Worm (Caenorhabditis elegans) whole organism, early embryonic: ENCODE results near the gene Y40C7B.4.
A peak's percentile ranks its signal among the peaks of the same experiment; 100 is the strongest.

Experiments
- B0310.2 ChIP-seq: sonication (generic microtip); optimal IDR thresholded peaks from 2 replicates; lab custom pipeline; 2016; ENCODE audit warnings: mild to moderate bottlenecking, missing genetic modification characterization, missing compliant biosample characterization
- F13C5.2 ChIP-seq: sonication (generic microtip); optimal IDR thresholded peaks from 2 replicates; lab custom pipeline; 2017; ENCODE audit warnings: mild to moderate bottlenecking, missing genetic modification characterization, inconsistent platforms, missing compliant biosample characterization
- aly-1 ChIP-seq: sonication (generic microtip); optimal IDR thresholded peaks from 2 replicates; lab custom pipeline; 2016; ENCODE audit warnings: missing genetic modification characterization, missing compliant biosample characterization
- ama-1 ChIP-seq: fragments of 150-350 bp; optimal IDR thresholded peaks from 2 replicates; lab custom pipeline; 2014
- ceh-13 ChIP-seq: fragments of 200-800 bp; sonication (Bioruptor generic); optimal IDR thresholded peaks from 2 replicates; lab custom pipeline; 2018; ENCODE audit warnings: mild to moderate bottlenecking, missing genetic modification characterization, missing compliant biosample characterization
- ceh-36 ChIP-seq: sonication (generic microtip); optimal IDR thresholded peaks from 2 replicates; lab custom pipeline; 2016; ENCODE audit warnings: missing genetic modification characterization, inconsistent platforms, missing compliant biosample characterization
- ets-7 ChIP-seq: sonication (generic microtip); optimal IDR thresholded peaks from 2 replicates; lab custom pipeline; 2016; ENCODE audit warnings: missing genotype, missing genetic modification characterization, missing compliant biosample characterization
- flt-1 ChIP-seq: fragments of 200-800 bp; sonication (Bioruptor generic); IDR thresholded peaks from 2 replicates; pipeline ENCODE4 v1.3.6; 2022; ENCODE audit warnings: missing genetic modification characterization, missing compliant biosample characterization
- hmbx-1 ChIP-seq: sonication (generic microtip); optimal IDR thresholded peaks from 2 replicates; lab custom pipeline; 2016; ENCODE audit warnings: mild to moderate bottlenecking, missing genetic modification characterization, missing compliant biosample characterization
- hmg-4 ChIP-seq: fragments of 200-800 bp; sonication (Bioruptor generic); optimal IDR thresholded peaks from 2 replicates; lab custom pipeline; 2018; ENCODE audit warnings: mild to moderate bottlenecking, missing genetic modification characterization, missing compliant biosample characterization
- hnd-1 ChIP-seq: sonication (generic microtip); optimal IDR thresholded peaks from 2 replicates; lab custom pipeline; 2016; ENCODE audit warnings: missing genetic modification characterization, missing compliant biosample characterization
- pes-1 ChIP-seq: fragments of 200-800 bp; sonication (Bioruptor generic); IDR thresholded peaks from 2 replicates; pipeline ENCODE4 v1.3.6; 2022; ENCODE audit warnings: missing genetic modification reagents, missing genetic modification characterization, missing compliant biosample characterization
- scrt-1 ChIP-seq: fragments of 200-800 bp; sonication (Bioruptor generic); IDR thresholded peaks from 2 replicates; pipeline ENCODE4 v1.3.6; 2022; ENCODE audit warnings: missing genetic modification characterization, missing compliant biosample characterization
- sea-1 ChIP-seq: fragments of 200-800 bp; sonication (Bioruptor generic); conservative IDR thresholded peaks from 2 replicates; pipeline ENCODE4 v1.3.6; 2022; ENCODE audit warnings: missing genetic modification characterization, missing compliant biosample characterization
- tbx-11 ChIP-seq: fragments of 200-800 bp; sonication (Bioruptor generic); IDR thresholded peaks from 2 replicates; pipeline ENCODE4 v1.3.6; 2022; ENCODE audit warnings: missing genetic modification characterization, missing compliant biosample characterization
- tbx-37 ChIP-seq: fragments of 200-800 bp; sonication (Bioruptor generic); conservative IDR thresholded peaks from 2 replicates; pipeline ENCODE4 v1.3.6; 2022; ENCODE audit warnings: missing genetic modification reagents, missing genetic modification characterization, missing compliant biosample characterization
- tra-4 ChIP-seq: sonication (generic microtip); optimal IDR thresholded peaks from 2 replicates; lab custom pipeline; 2017; ENCODE audit warnings: missing genetic modification characterization, missing compliant biosample characterization

Gene Y40C7B.4

DNA sequence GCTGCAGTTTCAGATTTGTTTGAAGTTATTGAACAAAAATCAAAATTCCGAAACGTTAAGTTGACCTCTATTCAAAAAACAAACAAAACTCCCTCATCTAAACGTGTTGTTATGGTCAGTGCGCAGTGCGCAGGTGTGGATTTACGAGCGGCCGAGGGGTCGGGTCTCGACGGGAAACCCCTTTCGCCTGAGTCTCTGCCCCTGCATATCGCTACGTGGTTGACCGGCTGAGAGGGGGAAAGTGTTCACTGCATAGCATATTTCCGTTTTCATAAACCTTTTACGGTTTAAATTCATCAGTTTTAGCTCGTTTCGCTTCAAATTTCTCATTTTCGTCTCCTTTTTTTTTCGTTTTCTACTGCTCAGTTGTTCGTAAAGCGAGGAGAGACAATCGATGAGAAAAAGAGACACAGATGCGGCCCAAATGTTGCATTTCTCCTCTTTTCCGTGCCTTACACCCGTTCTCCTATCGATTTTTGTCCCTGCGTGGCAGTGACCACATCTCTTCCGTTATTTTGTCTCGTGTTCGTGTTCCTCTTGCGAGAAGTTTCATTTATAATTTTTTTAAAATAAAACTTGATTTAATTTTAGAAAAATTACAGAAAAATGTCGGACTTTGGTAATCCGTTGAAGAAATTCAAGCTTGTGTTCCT lies 34.6 kb downstream of the Y40C7B.4 start, which contains the start of gene rab-6.2:
TSS of gene rab-6.2 (plus strand) at position 603 of the 653 bp plus-strand sequence.
- TF ChIP-seq hmg-4 (GFP tag; lab: Kevin White, UChicago) (peak; percentile 58), F13C5.2 (tag; lab: Kevin White, UChicago) (no peak)

DNA sequence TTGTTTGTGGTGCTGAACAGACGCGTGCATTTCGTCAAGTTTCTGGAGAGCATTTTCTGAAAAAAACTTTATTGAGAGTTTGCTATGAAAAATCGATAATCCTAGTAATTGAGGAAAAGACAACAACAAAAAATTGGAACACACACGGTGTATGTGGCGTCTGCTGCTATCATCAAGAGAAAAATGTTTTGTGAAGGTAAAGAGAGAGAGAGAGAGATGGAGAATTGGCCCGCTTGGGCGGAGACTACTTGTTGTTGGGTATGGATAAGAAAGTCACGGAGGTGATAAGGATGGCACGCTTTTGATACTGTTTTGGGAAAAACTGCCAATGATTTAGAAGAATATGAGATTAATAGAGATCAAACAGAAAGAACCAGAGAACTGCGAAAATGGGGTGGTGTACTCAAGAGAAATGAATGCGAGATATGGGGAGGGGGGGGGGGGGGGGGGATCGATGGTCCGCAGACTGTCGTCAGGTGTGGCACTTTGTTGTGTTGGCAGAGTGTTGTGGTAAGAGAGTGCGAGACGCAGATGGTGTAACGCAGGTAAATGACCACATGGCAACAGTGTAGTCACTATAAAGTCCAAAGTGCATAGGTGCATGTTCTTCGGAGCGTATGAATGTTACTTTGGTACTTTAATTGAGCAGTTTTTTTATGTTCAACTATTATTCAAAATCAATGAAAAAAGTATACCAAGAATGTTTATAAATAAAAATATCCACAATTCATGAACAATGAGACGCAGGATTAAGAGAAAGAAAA lies 39.4 kb downstream of the Y40C7B.4 start, which contains the start of gene acdh-7:
TSS of gene acdh-7 (minus strand) at position 56 of the 764 bp plus-strand sequence.
- TF ChIP-seq F13C5.2 (tag; lab: Kevin White, UChicago): no peak
- TF ChIP-seq flt-1 (GFP tag; lab: Robert Waterston, UW): no peak
- no peak for TF ChIP-seq ets-7 (tag; lab: Kevin White, UChicago)
- TF ChIP-seq ceh-36: peak; percentile 21
- TF ChIP-seq tbx-37: no peak

DNA sequence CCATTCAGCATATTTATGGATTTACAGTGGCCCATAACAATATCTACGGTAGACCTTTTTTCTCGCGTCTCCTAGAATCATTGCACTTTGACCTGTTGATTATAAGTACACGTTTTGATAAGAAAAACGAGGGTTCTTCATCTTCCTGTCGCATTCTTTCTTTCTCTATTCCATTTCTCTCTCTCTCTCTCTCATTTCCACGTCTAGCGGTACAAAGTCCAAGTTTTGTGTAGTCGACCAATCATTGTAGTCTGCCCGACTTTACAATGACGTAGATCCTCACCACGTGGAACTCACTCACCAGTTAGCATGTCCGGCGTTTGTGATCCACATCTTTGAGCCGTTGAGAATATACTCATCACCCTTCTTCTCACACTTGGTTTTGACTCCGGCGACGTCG lies 40.4 kb downstream of the Y40C7B.4 start:
- TF ChIP-seq pes-1 (GFP tag; lab: Robert Waterston, UW): no peak
- TF ChIP-seq hnd-1: no peak
- TF ChIP-seq F13C5.2 (tag; lab: Kevin White, UChicago): no peak
- no peak for TF ChIP-seq tbx-37
- no peak for TF ChIP-seq scrt-1 (GFP tag; lab: Robert Waterston, UW)
- TF ChIP-seq ama-1 (lab: Kevin White, UChicago): no peak
- TF ChIP-seq ceh-36: no peak
- TF ChIP-seq sea-1 (GFP tag; lab: Robert Waterston, UW): no peak

DNA sequence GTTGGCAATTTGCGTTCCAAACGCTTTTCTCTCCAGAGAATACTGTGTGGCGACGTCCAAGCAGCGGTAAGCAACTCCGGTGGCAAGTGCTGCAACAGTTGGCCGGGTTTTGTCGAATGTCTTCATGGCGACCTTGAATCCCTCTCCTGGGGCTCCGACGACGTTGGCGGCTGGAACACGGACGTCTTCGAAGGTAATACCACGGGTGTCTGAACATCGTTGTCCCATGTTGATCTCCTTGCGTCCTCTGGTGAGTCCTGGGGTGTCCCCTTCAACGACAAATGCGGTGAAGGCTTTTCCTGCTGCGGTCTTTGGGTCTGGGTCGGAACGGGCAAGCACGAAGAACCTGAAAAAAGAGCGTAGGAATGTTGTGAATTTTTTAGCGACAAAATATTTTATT lies 40.8 kb downstream of the Y40C7B.4 start:
- TF ChIP-seq ceh-13 (GFP tag; lab: Kevin White, UChicago) (no peak), scrt-1 (GFP tag; lab: Robert Waterston, UW) (no peak), pes-1 (GFP tag; lab: Robert Waterston, UW) (no peak), hmbx-1 (tag; lab: Kevin White, UChicago) (no peak), ama-1 (lab: Kevin White, UChicago) (no peak), ceh-36 (no peak), sea-1 (GFP tag; lab: Robert Waterston, UW) (no peak), B0310.2 (no peak), hnd-1 (no peak), flt-1 (GFP tag; lab: Robert Waterston, UW) (no peak), ets-7 (tag; lab: Kevin White, UChicago) (no peak), hmg-4 (GFP tag; lab: Kevin White, UChicago) (no peak), tbx-11 (GFP tag; lab: Robert Waterston, UW) (no peak)

DNA sequence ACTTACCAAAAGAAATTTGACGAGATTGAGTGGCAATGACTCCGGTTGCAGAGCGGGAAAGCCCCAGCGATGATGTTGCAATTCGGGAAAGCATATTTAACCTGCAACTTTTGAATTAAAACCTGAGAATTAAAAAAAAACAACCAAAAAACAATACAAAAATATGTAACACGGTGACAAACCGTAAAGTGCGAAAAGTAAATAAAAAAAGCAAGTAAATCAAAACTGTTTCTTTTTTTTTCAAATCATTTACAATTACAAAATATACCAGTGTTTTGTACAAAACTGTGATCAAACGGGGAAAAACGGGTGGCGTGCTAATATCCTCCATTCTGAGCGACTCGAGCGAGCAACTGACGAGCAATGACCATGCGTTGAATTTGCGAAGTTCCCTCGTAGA lies 41.8 kb downstream of the Y40C7B.4 start, which contains the start of gene acdh-10:
TSS of gene acdh-10 (minus strand) at position 101 of the 400 bp plus-strand sequence.
- TF ChIP-seq aly-1 (tag; lab: Kevin White, UChicago): no peak

DNA sequence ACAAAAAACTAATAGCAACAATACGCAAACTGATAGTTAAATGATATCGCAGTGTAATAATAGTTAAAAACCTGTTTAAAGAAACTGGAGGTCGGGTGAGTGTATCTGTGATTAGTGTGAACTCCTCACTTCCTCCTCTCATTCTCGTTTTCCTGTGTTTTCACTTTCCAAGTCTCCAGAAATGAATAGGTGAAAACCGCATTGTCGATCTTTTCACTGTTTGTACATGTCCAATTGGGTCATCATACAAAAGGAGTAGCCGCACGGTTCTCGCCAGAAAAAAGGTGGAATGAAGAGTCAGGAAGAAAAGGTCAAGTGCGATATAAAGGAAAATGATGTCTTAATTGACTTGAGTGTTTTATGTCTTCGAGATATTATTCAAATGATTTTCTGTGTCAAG lies 45.1 kb downstream of the Y40C7B.4 start:
- TF ChIP-seq ceh-13 (GFP tag; lab: Kevin White, UChicago): no peak
- TF ChIP-seq tbx-37: no peak
- no peak for TF ChIP-seq tra-4 (tag; lab: Kevin White, UChicago)
- TF ChIP-seq tbx-11 (GFP tag; lab: Robert Waterston, UW): no peak

DNA sequence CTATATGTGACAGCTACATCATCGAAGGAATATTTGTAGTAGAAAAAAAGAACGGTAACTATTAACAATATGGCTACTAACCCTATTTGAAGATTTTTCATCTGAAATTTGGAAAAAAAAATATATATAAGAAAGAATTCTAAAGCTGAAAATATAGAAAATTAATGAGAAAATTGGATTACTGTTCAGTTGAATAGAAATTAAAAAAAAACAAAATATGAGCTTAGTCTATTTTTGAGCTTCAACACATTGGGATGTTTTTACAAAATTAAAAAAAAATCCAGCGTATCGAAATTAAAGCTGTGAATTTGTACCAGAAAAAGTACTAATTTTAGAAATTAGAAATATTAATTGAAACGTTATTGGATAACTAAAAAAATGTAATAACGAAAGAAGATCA lies 47.3 kb downstream of the Y40C7B.4 start, which contains the start of gene T08G2.2:
TSS of gene T08G2.2 (minus strand) at position 101 of the 400 bp plus-strand sequence.
- TF ChIP-seq ets-7 (tag; lab: Kevin White, UChicago) (no peak), ceh-36 (no peak), aly-1 (tag; lab: Kevin White, UChicago) (no peak), tbx-37 (no peak), hmbx-1 (tag; lab: Kevin White, UChicago) (no peak), F13C5.2 (tag; lab: Kevin White, UChicago) (no peak), sea-1 (GFP tag; lab: Robert Waterston, UW) (no peak), hnd-1 (no peak), B0310.2 (no peak), pes-1 (GFP tag; lab: Robert Waterston, UW) (no peak), tbx-11 (GFP tag; lab: Robert Waterston, UW) (no peak), ama-1 (lab: Kevin White, UChicago) (no peak), flt-1 (GFP tag; lab: Robert Waterston, UW) (no peak), hmg-4 (GFP tag; lab: Kevin White, UChicago) (no peak), tra-4 (tag; lab: Kevin White, UChicago) (no peak), scrt-1 (GFP tag; lab: Robert Waterston, UW) (no peak), ceh-13 (GFP tag; lab: Kevin White, UChicago) (no peak)
